Fruit fly (Drosophila melanogaster): ENCODE results near the gene Spn28B.

DNA sequence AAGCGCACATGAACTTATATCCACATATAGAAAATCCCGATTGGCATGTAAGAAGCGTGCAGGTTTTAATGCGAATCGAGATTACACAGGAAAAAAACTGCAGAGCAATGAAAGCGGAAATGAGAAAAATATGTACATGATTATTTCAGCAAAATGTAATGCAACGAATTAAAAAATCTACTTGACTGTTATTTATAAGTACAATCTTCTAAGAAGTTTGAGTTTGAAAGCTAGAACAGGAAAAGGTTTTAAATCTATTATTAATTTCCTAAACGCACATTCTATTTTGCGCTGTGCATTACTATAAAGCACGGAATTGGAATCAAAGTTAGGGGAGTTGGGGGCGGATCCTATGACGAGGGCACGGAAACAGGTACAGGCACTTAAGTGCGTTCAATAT is 20.2 kb downstream of the Spn28B start:
- TF ChIP-seq insv (optimal IDR thresholded peaks at IDR 0.05) (no peak), psq (optimal IDR thresholded peaks at IDR 0.05) (no peak), Myc (optimal IDR thresholded peaks at IDR 0.05) (no peak)

Measured in Kc167 (cell line).